Fruit fly (Drosophila melanogaster) whole organism, wandering third instar larva: ENCODE data around the gene CG12493.
A peak's percentile ranks its signal among the peaks of the same experiment; 100 is the strongest.

Source experiments
- Abd-B ChIP-seq: fragments of >200 bp; optimal IDR thresholded peaks from 2 replicates; lab custom pipeline; 2017; ENCODE audit warnings: missing biosample characterization, missing genetic modification characterization
- CG32264 ChIP-seq: fragments of 200-800 bp; sonication (Bioruptor generic); optimal IDR thresholded peaks from 2 replicates; lab custom pipeline; 2016; ENCODE audit warnings: missing biosample characterization, missing genetic modification characterization
- CrebA ChIP-seq: fragments of 200-800 bp; sonication (Bioruptor generic); optimal IDR thresholded peaks from 2 replicates; lab custom pipeline; 2016; ENCODE audit warnings: missing biosample characterization, mild to moderate bottlenecking, missing genetic modification characterization, borderline replicate concordance
- Dfd ChIP-seq: fragments of >200 bp; optimal IDR thresholded peaks from 2 replicates; lab custom pipeline; 2017; ENCODE audit warnings: missing biosample characterization, missing genetic modification characterization
- Dif ChIP-seq: fragments of 200-275, 200-300 bp; sonication (Bioruptor generic); optimal IDR thresholded peaks from 2 replicates; lab custom pipeline; 2018; ENCODE audit warnings: missing biosample characterization, missing genetic modification characterization; ENCODE audit not compliant: partially characterized antibody
- GATAd ChIP-seq: sonication (Bioruptor generic); optimal IDR thresholded peaks from 2 replicates; lab custom pipeline; 2016; ENCODE audit warnings: missing biosample characterization, missing genetic modification characterization
- HLH106 ChIP-seq: fragments of 200-800 bp; optimal IDR thresholded peaks from 3 replicates; lab custom pipeline; 2019; ENCODE audit warnings: missing biosample characterization, mild to moderate bottlenecking, missing genetic modification characterization, moderate library complexity
- Hnf4 ChIP-seq: fragments of 200-800 bp; sonication (Bioruptor generic); optimal IDR thresholded peaks from 2 replicates; lab custom pipeline; 2016; ENCODE audit warnings: missing biosample characterization, mild to moderate bottlenecking, missing genetic modification characterization
- Hr78 ChIP-seq: fragments of >200 bp; optimal IDR thresholded peaks from 2 replicates; lab custom pipeline; 2017; ENCODE audit warnings: missing biosample characterization, missing genetic modification characterization
- Hr83 ChIP-seq: fragments of 200-300 bp; sonication (Bioruptor generic); optimal IDR thresholded peaks from 2 replicates; lab custom pipeline; 2016; ENCODE audit warnings: missing biosample characterization, mild to moderate bottlenecking, missing genetic modification characterization, moderate library complexity; ENCODE audit not compliant: poor library complexity, severe bottlenecking
- Jra ChIP-seq: sonication (Bioruptor generic); optimal IDR thresholded peaks from 2 replicates; lab custom pipeline; 2016; ENCODE audit warnings: missing biosample characterization, missing genetic modification characterization
- Mio ChIP-seq: sonication (Bioruptor generic); optimal IDR thresholded peaks from 2 replicates; lab custom pipeline; 2016; ENCODE audit warnings: missing biosample characterization, missing genetic modification characterization
- Myc ChIP-seq: fragments of >200 bp; optimal IDR thresholded peaks from 2 replicates; lab custom pipeline; 2017
- N ChIP-seq: fragments of >200 bp; optimal IDR thresholded peaks from 2 replicates; lab custom pipeline; 2018; ENCODE audit warnings: missing biosample characterization, missing external identifiers, missing genetic modification characterization
- OdsH ChIP-seq: fragments of 200-800 bp; sonication (Bioruptor generic); optimal IDR thresholded peaks from 2 replicates; lab custom pipeline; 2016; ENCODE audit warnings: missing biosample characterization, mild to moderate bottlenecking, missing genetic modification characterization
- Rel ChIP-seq, 2 experiments: fragments of 200-800 bp; sonication (Bioruptor generic) in 1 of 2; optimal IDR thresholded peaks; 2 replicates in 1 of 2; 3 replicates in 1 of 2; lab custom pipeline; 2016 to 2019; ENCODE audit warnings: mild to moderate bottlenecking in 2 of 2, missing biosample characterization in 2 of 2, missing genetic modification characterization in 2 of 2, moderate library complexity in 1 of 2
- Sp1 ChIP-seq: fragments of 200-800 bp; sonication (Bioruptor generic); optimal IDR thresholded peaks from 3 replicates; lab custom pipeline; 2019; ENCODE audit warnings: missing biosample characterization, mild to moderate bottlenecking, missing genetic modification characterization, moderate library complexity
- Vsx2 ChIP-seq: fragments of 200-300, 225-300 bp; sonication (Bioruptor generic); optimal IDR thresholded peaks from 2 replicates; lab custom pipeline; 2018; ENCODE audit warnings: missing biosample characterization, missing genetic modification characterization; ENCODE audit not compliant: partially characterized antibody
- br ChIP-seq: fragments of 200-800 bp; sonication (Bioruptor generic); optimal IDR thresholded peaks from 2 replicates; lab custom pipeline; 2016; ENCODE audit warnings: missing biosample characterization, missing genetic modification characterization
- brk ChIP-seq: fragments of 200-800 bp; sonication (Bioruptor generic); optimal IDR thresholded peaks from 2 replicates; lab custom pipeline; 2016; ENCODE audit warnings: missing biosample characterization, mild to moderate bottlenecking, missing genetic modification characterization
- dl ChIP-seq, 2 experiments: fragments of 175-275, 200-275 bp in 1 of 2; fragments of 200-275 bp in 1 of 2; sonication (Bioruptor generic); optimal IDR thresholded peaks; lab custom pipeline; 2018; ENCODE audit warnings: mild to moderate bottlenecking in 2 of 2, missing biosample characterization in 2 of 2, missing genetic modification characterization in 2 of 2, moderate library complexity in 2 of 2; ENCODE audit not compliant: partially characterized antibody in 2 of 2, insufficient read depth in 1 of 2
- dmrt93B ChIP-seq: fragments of 200-800 bp; sonication (Bioruptor generic); optimal IDR thresholded peaks from 2 replicates; lab custom pipeline; 2018; ENCODE audit warnings: missing biosample characterization, mild to moderate bottlenecking, missing genetic modification characterization
- dsf ChIP-seq: sonication (Bioruptor generic); optimal IDR thresholded peaks from 2 replicates; lab custom pipeline; 2016; ENCODE audit warnings: missing biosample characterization, missing genetic modification characterization, borderline replicate concordance
- fru ChIP-seq: fragments of 200-800 bp; sonication (Bioruptor generic); optimal IDR thresholded peaks from 3 replicates; lab custom pipeline; 2016; ENCODE audit warnings: missing biosample characterization, mild to moderate bottlenecking, missing genetic modification characterization
- h ChIP-seq: fragments of 200-800 bp; sonication (Bioruptor generic); optimal IDR thresholded peaks from 3 replicates; lab custom pipeline; 2016; ENCODE audit warnings: missing biosample characterization, mild to moderate bottlenecking, missing genetic modification characterization
- jim ChIP-seq: fragments of 175-275, 200-325 bp; sonication (Bioruptor generic); optimal IDR thresholded peaks from 2 replicates; lab custom pipeline; 2016; ENCODE audit warnings: missing biosample characterization, mild to moderate bottlenecking, missing genetic modification characterization
- lola ChIP-seq: fragments of >200 bp; optimal IDR thresholded peaks from 2 replicates; lab custom pipeline; 2017; ENCODE audit warnings: missing biosample characterization, missing genetic modification characterization
- pan ChIP-seq: fragments of >200 bp; optimal IDR thresholded peaks from 2 replicates; lab custom pipeline; 2017
- psq ChIP-seq: fragments of 200-800 bp; sonication (Bioruptor generic); optimal IDR thresholded peaks from 3 replicates; lab custom pipeline; 2017; ENCODE audit warnings: missing biosample characterization, mild to moderate bottlenecking, missing genetic modification characterization, moderate library complexity
- rgr ChIP-seq: fragments of 200-800 bp; sonication (Bioruptor generic); optimal IDR thresholded peaks from 3 replicates; lab custom pipeline; 2016; ENCODE audit warnings: missing biosample characterization, mild to moderate bottlenecking, missing genetic modification characterization
- sage ChIP-seq: fragments of 200-800 bp; sonication (Bioruptor generic); optimal IDR thresholded peaks from 2 replicates; lab custom pipeline; 2016; ENCODE audit warnings: missing biosample characterization, mild to moderate bottlenecking, missing genetic modification characterization
- sv ChIP-seq: fragments of 200-800 bp; sonication (Bioruptor generic); optimal IDR thresholded peaks from 3 replicates; lab custom pipeline; 2016; ENCODE audit warnings: missing biosample characterization, missing genetic modification characterization
- tai ChIP-seq: sonication (Bioruptor generic); optimal IDR thresholded peaks from 2 replicates; lab custom pipeline; 2016; ENCODE audit warnings: missing biosample characterization, missing genetic modification characterization

CG12493 gene

DNA sequence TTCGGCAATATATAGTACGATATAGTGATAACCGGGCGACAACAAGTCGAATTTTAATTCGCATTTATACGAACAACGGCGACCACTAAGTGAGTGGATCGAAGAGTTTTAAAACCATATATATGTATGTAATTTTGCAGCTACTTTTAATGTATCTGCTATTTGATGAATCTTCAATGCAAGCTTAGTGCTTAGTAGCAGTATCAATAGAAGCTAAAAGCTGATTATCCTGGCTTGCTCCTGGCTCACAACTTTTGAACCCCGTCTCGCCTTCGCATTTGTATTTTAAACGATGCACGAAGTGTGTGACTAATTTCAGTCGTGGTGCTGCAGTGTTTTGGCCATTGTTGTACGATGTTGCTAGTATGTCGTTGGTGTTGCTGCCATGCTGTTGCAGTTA, 16.9 kb downstream of the CG12493 start:
- TF ChIP-seq psq (GFP tag; lab: Kevin White, UChicago), result no peak
- no peak for TF ChIP-seq Vsx2
- TF ChIP-seq CrebA (GFP tag; lab: Kevin White, UChicago), result no peak
- no peak for TF ChIP-seq lola (GFP tag; lab: Kevin White, UChicago)
- no peak for TF ChIP-seq Hr78 (GFP tag; lab: Kevin White, UChicago)
- no peak for TF ChIP-seq tai (GFP tag; lab: Kevin White, UChicago)
- TF ChIP-seq Abd-B (GFP tag; lab: Kevin White, UChicago), result no peak
- no peak for TF ChIP-seq dmrt93B (GFP tag; lab: Kevin White, UChicago)
- no peak for TF ChIP-seq Hnf4 (GFP tag; lab: Kevin White, UChicago)
- TF ChIP-seq dsf (GFP tag; lab: Kevin White, UChicago), result no peak
- TF ChIP-seq br, result no peak
- no peak for TF ChIP-seq jim (GFP tag; lab: Kevin White, UChicago)

- TF ChIP-seq Sp1 (GFP tag; lab: Kevin White, UChicago) (no peak), dsf (GFP tag; lab: Kevin White, UChicago) (no peak), Dif (GFP tag; lab: Kevin White, UChicago) (no peak), OdsH (no peak), Vsx2 (no peak), Abd-B (GFP tag; lab: Kevin White, UChicago) (no peak), Hr78 (GFP tag; lab: Kevin White, UChicago) (no peak), Jra (no peak), lola (GFP tag; lab: Kevin White, UChicago) (no peak), Dfd (no peak), Hnf4 (GFP tag; lab: Kevin White, UChicago) (no peak), rgr (GFP tag; lab: Kevin White, UChicago) (no peak), h (GFP tag; lab: Kevin White, UChicago) (no peak), CrebA (GFP tag; lab: Kevin White, UChicago) (no peak), sv (GFP tag; lab: Kevin White, UChicago) (no peak), brk (GFP tag; lab: Kevin White, UChicago) (no peak), dl (GFP tag; optimal IDR thresholded peaks at IDR 0.05; lab: Kevin White, UChicago; ENCODE audit: insufficient read depth in 1 of 2, partially characterized antibody in 2 of 2) (no peak), tai (GFP tag; lab: Kevin White, UChicago) (no peak)
Observed at dm6 chr3L:4731687-4732086, 21.9 kb downstream of the CG12493 start.

- no peak for TF ChIP-seq lola (GFP tag; lab: Kevin White, UChicago)
- peak; percentile 92 for TF ChIP-seq Dfd
Observed at dm6 chr3L:4729805-4730204, 23.7 kb downstream of the CG12493 start.

dm6 chr3L:4721886-4722285, 31.7 kb downstream of the CG12493 start:
- no peak for TF ChIP-seq pan (lab: Kevin White, UChicago)
- no peak for TF ChIP-seq HLH106 (tag; lab: Kevin White, UChicago)

dm6 chr3L:4720510-4721157, 32.9 kb downstream of the CG12493 start:
- TF ChIP-seq Dfd (peak; percentile 31), fru (GFP tag; lab: Kevin White, UChicago) (no peak)

dm6 chr3L:4719743-4720142, 33.8 kb downstream of the CG12493 start:
- peak; percentile 50 for TF ChIP-seq fru (GFP tag; lab: Kevin White, UChicago)
- TF ChIP-seq h (GFP tag; lab: Kevin White, UChicago), result no peak
- TF ChIP-seq Sp1 (GFP tag; lab: Kevin White, UChicago), result no peak
- TF ChIP-seq psq (GFP tag; lab: Kevin White, UChicago), result peak; percentile 49
- TF ChIP-seq lola (GFP tag; lab: Kevin White, UChicago), result no peak

dm6 chr3L:4709790-4710189, 43.7 kb downstream of the CG12493 start, which contains the start of gene CG13712:
TSS of gene CG13712 (minus strand) at chr3L:4709890.
- TF ChIP-seq N (GFP tag; lab: Kevin White, UChicago), result no peak
- TF ChIP-seq Mio (GFP tag; lab: Kevin White, UChicago), result no peak
- no peak for TF ChIP-seq pan (lab: Kevin White, UChicago)
- TF ChIP-seq dmrt93B (GFP tag; lab: Kevin White, UChicago), result no peak
- TF ChIP-seq Hr83 (GFP tag; lab: Kevin White, UChicago), result no peak
- TF ChIP-seq Dfd, result no peak
- no peak for TF ChIP-seq rgr (GFP tag; lab: Kevin White, UChicago)
- TF ChIP-seq Rel (GFP tag; optimal IDR thresholded peaks at IDR 0.05; lab: Kevin White, UChicago), result no peak
- no peak for TF ChIP-seq Rel (tag; optimal IDR thresholded peaks at IDR 0.05; lab: Kevin White, UChicago)
- no peak for TF ChIP-seq HLH106 (tag; lab: Kevin White, UChicago)
- TF ChIP-seq fru (GFP tag; lab: Kevin White, UChicago), result no peak
- no peak for TF ChIP-seq sage (GFP tag; lab: Kevin White, UChicago)
- no peak for TF ChIP-seq Vsx2
- TF ChIP-seq Myc (lab: Kevin White, UChicago), result no peak
- TF ChIP-seq OdsH, result no peak
- no peak for TF ChIP-seq sv (GFP tag; lab: Kevin White, UChicago)
- no peak for TF ChIP-seq tai (GFP tag; lab: Kevin White, UChicago)
- TF ChIP-seq CG32264 (GFP tag; lab: Kevin White, UChicago), result no peak
- TF ChIP-seq GATAd (GFP tag; lab: Kevin White, UChicago), result no peak
- TF ChIP-seq, all 38 proteins: peak for 0
